Worm (Caenorhabditis elegans): ENCODE results near the gene C07B5.6.

ce11 chrX:9556038-9556437 is 37.2 kb downstream of the C07B5.6 start:
- TF ChIP-seq skn-1 (tag; optimal IDR thresholded peaks at IDR 0.05), result no peak
- no peak for TF ChIP-seq nhr-11 (tag; optimal IDR thresholded peaks at IDR 0.05)
- TF ChIP-seq egl-27 (tag; optimal IDR thresholded peaks at IDR 0.05), result no peak
- TF ChIP-seq lin-39 (tag; optimal IDR thresholded peaks at IDR 0.05), result no peak
- no peak for TF ChIP-seq lin-13 (GFP tag; optimal IDR thresholded peaks at IDR 0.05)
- no peak for TF ChIP-seq ama-1 (optimal IDR thresholded peaks at IDR 0.05)
- no peak for TF ChIP-seq alr-1 (tag; optimal IDR thresholded peaks at IDR 0.05)
- TF ChIP-seq crh-2 (tag; optimal IDR thresholded peaks at IDR 0.05), result no peak
